Comparison of ENCODE assay signal across 1 fruit fly cellular context in genomic region chr3R:14017640-14018429, dm6.
TF ChIP-seq lines count a peak whose summit lies in the region.

No protein-coding gene starts in this region.

TF ChIP-seq in whole organism, embryonic, 481 proteins besides CTCF, POLR2A, EP300 and RAD21 (continued from another document and continues in another):
- peak; percentile 93 for TF ChIP-seq Ptx1 (GFP tag; IDR thresholded peaks at IDR 0.05; lab: Robert Waterston, UW)
- TF ChIP-seq ham (GFP tag; IDR thresholded peaks at IDR 0.05; lab: Robert Waterston, UW), result no peak
- no peak for TF ChIP-seq CG4282 (GFP tag; optimal IDR thresholded peaks at IDR 0.05; lab: Kevin White, UChicago)
- no peak for TF ChIP-seq CG13894 (tag; optimal IDR thresholded peaks at IDR 0.05; lab: Kevin White, UChicago)
- no peak for TF ChIP-seq HLH4C (GFP tag; IDR thresholded peaks at IDR 0.05; lab: Robert Waterston, UW; ENCODE audit: partially characterized antibody)
- peak; percentile 67 for TF ChIP-seq CG9817 (tag; optimal IDR thresholded peaks at IDR 0.05; lab: Kevin White, UChicago)
- peak; percentile 31 for TF ChIP-seq pnt (GFP tag; optimal IDR thresholded peaks at IDR 0.05; lab: Kevin White, UChicago)
- no peak for TF ChIP-seq Camta (GFP tag; optimal IDR thresholded peaks at IDR 0.05; lab: Kevin White, UChicago)
- TF ChIP-seq Oli (tag; optimal IDR thresholded peaks at IDR 0.05; lab: Kevin White, UChicago), result peak; percentile 95
- peak; percentile 60 for TF ChIP-seq CG6254 (GFP tag; optimal IDR thresholded peaks at IDR 0.05; lab: Kevin White, UChicago)
- peak; percentile 81 for TF ChIP-seq CG30403 (GFP tag; optimal IDR thresholded peaks at IDR 0.05; lab: Kevin White, UChicago)
- TF ChIP-seq zfh1 (GFP tag; IDR thresholded peaks at IDR 0.05; lab: Robert Waterston, UW), result peak; percentile 68; the same call in 1 of the 3 replicates
- no peak for TF ChIP-seq z (GFP tag; IDR thresholded peaks at IDR 0.05; lab: Robert Waterston, UW)
- peak; percentile 15 for TF ChIP-seq NC2α (GFP tag; optimal IDR thresholded peaks at IDR 0.05; lab: Kevin White, UChicago)
- TF ChIP-seq sr (GFP tag; IDR thresholded peaks at IDR 0.05; lab: Robert Waterston, UW), result peak; percentile 63; the same call in 2 of the 3 replicates
- TF ChIP-seq CG33213 (GFP tag; optimal IDR thresholded peaks at IDR 0.05; lab: Kevin White, UChicago), result peak; percentile 4
- TF ChIP-seq wdn (GFP tag; IDR thresholded peaks at IDR 0.05; lab: Robert Waterston, UW), result 0 out of 2 replicates have a peak, but pooled peaks have one; percentile 16
- no peak for TF ChIP-seq bigmax (GFP tag; optimal IDR thresholded peaks at IDR 0.05; lab: Kevin White, UChicago)
- TF ChIP-seq Myb (GFP tag; optimal IDR thresholded peaks at IDR 0.05; lab: Kevin White, UChicago), result peak; percentile 18
- peak; percentile 77 for TF ChIP-seq CG4328 (GFP tag; optimal IDR thresholded peaks at IDR 0.05; lab: Kevin White, UChicago)
- no peak for TF ChIP-seq Spps (tag; optimal IDR thresholded peaks at IDR 0.05; lab: Kevin White, UChicago)
- no peak for TF ChIP-seq dimm (GFP tag; IDR thresholded peaks at IDR 0.05; lab: Robert Waterston, UW)
- peak; percentile 82 for TF ChIP-seq H2.0 (GFP tag; IDR thresholded peaks at IDR 0.05; lab: Robert Waterston, UW)
- TF ChIP-seq CG5180 (GFP tag; optimal IDR thresholded peaks at IDR 0.05; lab: Kevin White, UChicago), result peak; percentile 78
- TF ChIP-seq Asciz (GFP tag; optimal IDR thresholded peaks at IDR 0.05; lab: Kevin White, UChicago), result peak; percentile 92
- peak; percentile 65 for TF ChIP-seq Deaf1 (tag; optimal IDR thresholded peaks at IDR 0.05; lab: Kevin White, UChicago)
- TF ChIP-seq CG43689 (GFP tag; IDR thresholded peaks at IDR 0.05; lab: Robert Waterston, UW), result peak; percentile 80
- TF ChIP-seq CG16813 (GFP tag; IDR thresholded peaks at IDR 0.05; lab: Robert Waterston, UW; ENCODE audit: partially characterized antibody), result no peak
- TF ChIP-seq CG6683 (GFP tag; optimal IDR thresholded peaks at IDR 0.05; lab: Kevin White, UChicago), result peak; percentile 71
- TF ChIP-seq CG18764 (GFP tag; optimal IDR thresholded peaks at IDR 0.05; lab: Kevin White, UChicago), result peak; percentile 57
- TF ChIP-seq CG10462 (GFP tag; optimal IDR thresholded peaks at IDR 0.05; lab: Kevin White, UChicago), result peak; percentile 67
- peak; percentile 89 for TF ChIP-seq CG2712 (tag; optimal IDR thresholded peaks at IDR 0.05; lab: Kevin White, UChicago)
- peak; percentile 93 for TF ChIP-seq CG2678 (tag; optimal IDR thresholded peaks at IDR 0.05; lab: Kevin White, UChicago)
- peak; percentile 88 for TF ChIP-seq bcd (GFP tag; optimal IDR thresholded peaks at IDR 0.05; lab: Kevin White, UChicago)
- peak; percentile 81 for TF ChIP-seq D19A (tag; optimal IDR thresholded peaks at IDR 0.05; lab: Kevin White, UChicago)
- TF ChIP-seq sim (GFP tag; IDR thresholded peaks at IDR 0.05; lab: Robert Waterston, UW), result no peak
- TF ChIP-seq aop (GFP tag; IDR thresholded peaks at IDR 0.05; lab: Robert Waterston, UW), result no peak
- peak; percentile 43 for TF ChIP-seq wek (GFP tag; optimal IDR thresholded peaks at IDR 0.05; lab: Kevin White, UChicago)
- no peak for TF ChIP-seq slou (GFP tag; optimal IDR thresholded peaks at IDR 0.05; lab: Kevin White, UChicago)
- peak; percentile 92 for TF ChIP-seq fd96Cb (tag; optimal IDR thresholded peaks at IDR 0.05; lab: Kevin White, UChicago)
- TF ChIP-seq trem (tag; optimal IDR thresholded peaks at IDR 0.05; lab: Kevin White, UChicago), result peak; percentile 57
- TF ChIP-seq YL-1 (GFP tag; optimal IDR thresholded peaks at IDR 0.05; lab: Kevin White, UChicago), result peak; percentile 20
- TF ChIP-seq kay (GFP tag; optimal IDR thresholded peaks at IDR 0.05; lab: Kevin White, UChicago), result peak; percentile 65
- TF ChIP-seq gt (GFP tag; IDR thresholded peaks at IDR 0.05; lab: Robert Waterston, UW), result no peak
- peak; percentile 65; the same call in 1 of the 2 replicates for TF ChIP-seq Atf6 (GFP tag; IDR thresholded peaks at IDR 0.05; lab: Robert Waterston, UW)
- TF ChIP-seq stc (GFP tag; IDR thresholded peaks at IDR 0.05; lab: Robert Waterston, UW), result peak; percentile 88
- TF ChIP-seq repo (GFP tag; optimal IDR thresholded peaks at IDR 0.05; lab: Kevin White, UChicago), result peak; percentile 60
- no peak; the same call in 1 of the 2 replicates for TF ChIP-seq CG14667 (GFP tag; IDR thresholded peaks at IDR 0.05; lab: Robert Waterston, UW)
- peak; percentile 46 for TF ChIP-seq Dad (GFP tag; optimal IDR thresholded peaks at IDR 0.05; lab: Kevin White, UChicago)
- TF ChIP-seq CG3838 (GFP tag; optimal IDR thresholded peaks at IDR 0.05; lab: Kevin White, UChicago), result no peak
- peak; percentile 22 for TF ChIP-seq CG10565 (GFP tag; optimal IDR thresholded peaks at IDR 0.05; lab: Kevin White, UChicago)
- peak; percentile 58 for TF ChIP-seq CG1529 (GFP tag; optimal IDR thresholded peaks at IDR 0.05; lab: Kevin White, UChicago)
- peak; percentile 52; the same call in 1 of the 2 replicates for TF ChIP-seq E2f2 (GFP tag; IDR thresholded peaks at IDR 0.05; lab: Robert Waterston, UW)
- no peak for TF ChIP-seq Dip2 (GFP tag; IDR thresholded peaks at IDR 0.05; lab: Robert Waterston, UW)
- TF ChIP-seq CG13123 (GFP tag; optimal IDR thresholded peaks at IDR 0.05; lab: Kevin White, UChicago), result peak; percentile 8
- peak; percentile 75 for TF ChIP-seq Rfx (GFP tag; IDR thresholded peaks at IDR 0.05; lab: Robert Waterston, UW)
- TF ChIP-seq nerfin-1 (tag; optimal IDR thresholded peaks at IDR 0.05; lab: Kevin White, UChicago), result peak; percentile 73
- peak; percentile 88 for TF ChIP-seq run (tag; optimal IDR thresholded peaks at IDR 0.05; lab: Kevin White, UChicago)
- peak in 1 of 3 experiments; percentile 72 for TF ChIP-seq Stat92E (GFP tag; optimal IDR thresholded peaks at IDR 0.05; lab: Kevin White, UChicago)
- peak; percentile 87 for TF ChIP-seq Fer1 (GFP tag; optimal IDR thresholded peaks at IDR 0.05; lab: Kevin White, UChicago)
- peak; percentile 50; the same call in 1 of the 3 replicates for TF ChIP-seq Optix (GFP tag; IDR thresholded peaks at IDR 0.05; lab: Robert Waterston, UW)
- TF ChIP-seq CG4730 (GFP tag; IDR thresholded peaks at IDR 0.05; lab: Robert Waterston, UW), result peak; percentile 76
- TF ChIP-seq her (GFP tag; optimal IDR thresholded peaks at IDR 0.05; lab: Kevin White, UChicago), result peak; percentile 47
- no peak for TF ChIP-seq eve (GFP tag; optimal IDR thresholded peaks at IDR 0.05; lab: Kevin White, UChicago)
- TF ChIP-seq CG3995 (GFP tag; optimal IDR thresholded peaks at IDR 0.05; lab: Kevin White, UChicago), result no peak
- TF ChIP-seq hb (GFP tag; IDR thresholded peaks at IDR 0.05; lab: Robert Waterston, UW; ENCODE audit: partially characterized antibody), result no peak
- peak; percentile 67 for TF ChIP-seq CG5953 (GFP tag; IDR thresholded peaks at IDR 0.05; lab: Robert Waterston, UW)
- peak; percentile 54 for TF ChIP-seq CG3163 (GFP tag; optimal IDR thresholded peaks at IDR 0.05; lab: Kevin White, UChicago)
- peak; percentile 86; the same call in 2 of the 3 replicates for TF ChIP-seq so (GFP tag; IDR thresholded peaks at IDR 0.05; lab: Robert Waterston, UW)
- peak; percentile 91 for TF ChIP-seq CG12391 (tag; optimal IDR thresholded peaks at IDR 0.05; lab: Kevin White, UChicago)
- TF ChIP-seq CG12659 (GFP tag; optimal IDR thresholded peaks at IDR 0.05; lab: Kevin White, UChicago), result peak; percentile 94
- TF ChIP-seq ato (GFP tag; IDR thresholded peaks at IDR 0.05; lab: Robert Waterston, UW; ENCODE audit: partially characterized antibody), result no peak
- TF ChIP-seq Hmr (GFP tag; optimal IDR thresholded peaks at IDR 0.05; lab: Kevin White, UChicago), result peak; percentile 84
- peak; percentile 80 for TF ChIP-seq CG4820 (GFP tag; optimal IDR thresholded peaks at IDR 0.05; lab: Kevin White, UChicago)
- TF ChIP-seq Doc2 (GFP tag; IDR thresholded peaks at IDR 0.05; lab: Robert Waterston, UW), result no peak
- peak; percentile 83 for TF ChIP-seq Awh (GFP tag; IDR thresholded peaks at IDR 0.05; lab: Robert Waterston, UW)
- TF ChIP-seq CG15696 (tag; optimal IDR thresholded peaks at IDR 0.05; lab: Kevin White, UChicago), result peak; percentile 38
- TF ChIP-seq pros (GFP tag; optimal IDR thresholded peaks at IDR 0.05; lab: Kevin White, UChicago), result no peak
- TF ChIP-seq CG34376 (GFP tag; optimal IDR thresholded peaks at IDR 0.05; lab: Kevin White, UChicago), result peak; percentile 56
- TF ChIP-seq CG7963 (GFP tag; IDR thresholded peaks at IDR 0.05; lab: Robert Waterston, UW; ENCODE audit: partially characterized antibody), result no peak
- TF ChIP-seq CG16779 (GFP tag; IDR thresholded peaks at IDR 0.05; lab: Robert Waterston, UW), result no peak
- TF ChIP-seq otp (GFP tag; IDR thresholded peaks at IDR 0.05; lab: Robert Waterston, UW), result 0 out of 3 replicates have a peak, but pooled peaks have one; percentile 29
- TF ChIP-seq ac (GFP tag; optimal IDR thresholded peaks at IDR 0.05; lab: Kevin White, UChicago), result no peak
- TF ChIP-seq CG14860 (GFP tag; IDR thresholded peaks at IDR 0.05; lab: Robert Waterston, UW; ENCODE audit: partially characterized antibody), result no peak
- TF ChIP-seq CG15601 (tag; optimal IDR thresholded peaks at IDR 0.05; lab: Kevin White, UChicago), result peak; percentile 67
- no peak for TF ChIP-seq CG11398 (GFP tag; optimal IDR thresholded peaks at IDR 0.05; lab: Kevin White, UChicago)
- TF ChIP-seq sug (tag; optimal IDR thresholded peaks at IDR 0.05; lab: Kevin White, UChicago), result peak; percentile 68
- TF ChIP-seq CG13775 (GFP tag; optimal IDR thresholded peaks at IDR 0.05; lab: Kevin White, UChicago), result peak; percentile 83
- TF ChIP-seq Side (GFP tag; optimal IDR thresholded peaks at IDR 0.05; lab: Kevin White, UChicago), result peak; percentile 10
- TF ChIP-seq CG30020 (tag; optimal IDR thresholded peaks at IDR 0.05; lab: Kevin White, UChicago), result peak; percentile 36
- peak; percentile 85 for TF ChIP-seq CG8388 (GFP tag; optimal IDR thresholded peaks at IDR 0.05; lab: Kevin White, UChicago)
- peak; percentile 60 for TF ChIP-seq CG7372 (GFP tag; IDR thresholded peaks at IDR 0.05; lab: Robert Waterston, UW)
- TF ChIP-seq CG18262 (tag; optimal IDR thresholded peaks at IDR 0.05; lab: Kevin White, UChicago), result peak; percentile 89
- TF ChIP-seq tin (GFP tag; optimal IDR thresholded peaks at IDR 0.05; lab: Kevin White, UChicago), result peak; percentile 68
- peak; percentile 32 for TF ChIP-seq gcm2 (GFP tag; optimal IDR thresholded peaks at IDR 0.05; lab: Kevin White, UChicago)
- peak; percentile 41 for TF ChIP-seq CG16815 (GFP tag; optimal IDR thresholded peaks at IDR 0.05; lab: Kevin White, UChicago)
- TF ChIP-seq eyg (GFP tag; optimal IDR thresholded peaks at IDR 0.05; lab: Kevin White, UChicago), result no peak
- peak; percentile 90 for TF ChIP-seq sd (tag; optimal IDR thresholded peaks at IDR 0.05; lab: Kevin White, UChicago)
- peak; percentile 68 for TF ChIP-seq Vsx1 (GFP tag; optimal IDR thresholded peaks at IDR 0.05; lab: Kevin White, UChicago)
- TF ChIP-seq CG15073 (GFP tag; optimal IDR thresholded peaks at IDR 0.05; lab: Kevin White, UChicago), result peak; percentile 17
- peak; percentile 35 for TF ChIP-seq da (GFP tag; optimal IDR thresholded peaks at IDR 0.05; lab: Kevin White, UChicago)
- TF ChIP-seq cad (GFP tag; optimal IDR thresholded peaks at IDR 0.05; lab: Kevin White, UChicago), result no peak
- no peak for TF ChIP-seq NK7.1 (GFP tag; optimal IDR thresholded peaks at IDR 0.05; lab: Kevin White, UChicago)
- no peak for TF ChIP-seq Tbp (GFP tag; optimal IDR thresholded peaks at IDR 0.05; lab: Kevin White, UChicago)
- no peak for TF ChIP-seq gfzf (GFP tag; optimal IDR thresholded peaks at IDR 0.05; lab: Kevin White, UChicago)
- peak; percentile 69 for TF ChIP-seq CG3065 (GFP tag; optimal IDR thresholded peaks at IDR 0.05; lab: Kevin White, UChicago)
- peak; percentile 80 for TF ChIP-seq ind (GFP tag; optimal IDR thresholded peaks at IDR 0.05; lab: Kevin White, UChicago)
- no peak for TF ChIP-seq TFAM (GFP tag; optimal IDR thresholded peaks at IDR 0.05; lab: Kevin White, UChicago)
- TF ChIP-seq pho (GFP tag; optimal IDR thresholded peaks at IDR 0.05; lab: Kevin White, UChicago), result peak; percentile 1
- TF ChIP-seq Dfd (GFP tag; optimal IDR thresholded peaks at IDR 0.05; lab: Kevin White, UChicago), result no peak
- TF ChIP-seq trh (GFP tag; optimal IDR thresholded peaks at IDR 0.05; lab: Kevin White, UChicago), result peak; percentile 53
- TF ChIP-seq sima (GFP tag; optimal IDR thresholded peaks at IDR 0.05; lab: Kevin White, UChicago), result no peak
- peak; percentile 89 for TF ChIP-seq CG11695 (GFP tag; IDR thresholded peaks at IDR 0.05; lab: Robert Waterston, UW)
- peak; percentile 43 for TF ChIP-seq bab2 (GFP tag; optimal IDR thresholded peaks at IDR 0.05; lab: Kevin White, UChicago)
- TF ChIP-seq CG12299 (tag; optimal IDR thresholded peaks at IDR 0.05; lab: Kevin White, UChicago), result peak; percentile 18
- peak; percentile 78 for TF ChIP-seq wor (GFP tag; IDR thresholded peaks at IDR 0.05; lab: Robert Waterston, UW)
- peak; percentile 79 for TF ChIP-seq tio (GFP tag; optimal IDR thresholded peaks at IDR 0.05; lab: Kevin White, UChicago)
- no peak for TF ChIP-seq fru (optimal IDR thresholded peaks at IDR 0.05; lab: Kevin White, UChicago)
- peak; percentile 67 for TF ChIP-seq Nf-YB (GFP tag; optimal IDR thresholded peaks at IDR 0.05; lab: Kevin White, UChicago)
- TF ChIP-seq Drgx (GFP tag; IDR thresholded peaks at IDR 0.05; lab: Robert Waterston, UW), result peak; percentile 36; the same call in 1 of the 2 replicates
- TF ChIP-seq Lhr (GFP tag; optimal IDR thresholded peaks at IDR 0.05; lab: Kevin White, UChicago), result peak; percentile 47
- TF ChIP-seq zen2 (GFP tag; IDR thresholded peaks at IDR 0.05; lab: Robert Waterston, UW; ENCODE audit: partially characterized antibody), result no peak; the same call in 2 of the 3 replicates
- TF ChIP-seq mam (GFP tag; optimal IDR thresholded peaks at IDR 0.05; lab: Kevin White, UChicago), result no peak
- peak; percentile 44 for TF ChIP-seq CG1603 (tag; optimal IDR thresholded peaks at IDR 0.05; lab: Kevin White, UChicago)
- TF ChIP-seq kah (GFP tag; optimal IDR thresholded peaks at IDR 0.05; lab: Kevin White, UChicago), result peak; percentile 64
- peak; percentile 8 to 51 for TF ChIP-seq chif (GFP tag; optimal IDR thresholded peaks at IDR 0.05; lab: Kevin White, UChicago)
- TF ChIP-seq CG34224 (GFP tag; IDR thresholded peaks at IDR 0.05; lab: Robert Waterston, UW; ENCODE audit: partially characterized antibody), result peak; percentile 74
- TF ChIP-seq Blimp-1 (GFP tag; optimal IDR thresholded peaks at IDR 0.05; lab: Kevin White, UChicago), result peak; percentile 97
- TF ChIP-seq onecut (GFP tag; IDR thresholded peaks at IDR 0.05; lab: Robert Waterston, UW), result peak; percentile 70
- TF ChIP-seq Elba2 (GFP tag; optimal IDR thresholded peaks at IDR 0.05; lab: Kevin White, UChicago), result no peak
